Worm (Caenorhabditis elegans) whole organism, mixed stage, embryonic: ENCODE data around the gene ZK180.5.

ENCODE experiments used
- M03D4.4 ChIP-seq: sonication (generic microtip); optimal IDR thresholded peaks from 2 replicates; lab custom pipeline; 2017; ENCODE audit warnings: mild to moderate bottlenecking, missing genetic modification characterization, missing compliant biosample characterization
- bed-3 ChIP-seq: fragments of 200-800 bp; sonication (Bioruptor generic); optimal IDR thresholded peaks from 3 replicates; lab custom pipeline; 2018; ENCODE audit warnings: mild to moderate bottlenecking, missing genetic modification characterization, moderate library complexity, missing compliant biosample characterization
- blmp-1 ChIP-seq: fragments of 150-350 bp; optimal IDR thresholded peaks from 2 replicates; lab custom pipeline; 2014; ENCODE audit warnings: missing biosample characterization, missing genetic modification characterization
- ceh-39 ChIP-seq: fragments of 150-350 bp; optimal IDR thresholded peaks from 2 replicates; lab custom pipeline; 2014; ENCODE audit warnings: missing biosample characterization, missing genetic modification characterization
- ceh-43 ChIP-seq: fragments of 200-800 bp; sonication (Bioruptor generic); optimal IDR thresholded peaks from 2 replicates; lab custom pipeline; 2018; ENCODE audit warnings: mild to moderate bottlenecking, missing genetic modification characterization, moderate library complexity, missing compliant biosample characterization
- ces-1 ChIP-seq: fragments of 150-350 bp; optimal IDR thresholded peaks from 2 replicates; lab custom pipeline; 2014; ENCODE audit warnings: missing biosample characterization, missing genetic modification reagents, missing genetic modification characterization
- cnd-1 ChIP-seq: fragments of 200-800 bp; sonication (Bioruptor generic); optimal IDR thresholded peaks from 2 replicates; lab custom pipeline; 2018; ENCODE audit warnings: mild to moderate bottlenecking, missing genetic modification characterization, missing compliant biosample characterization
- drap-1 ChIP-seq: fragments of 200-800 bp; sonication (Bioruptor generic); optimal IDR thresholded peaks from 3 replicates; lab custom pipeline; 2018; ENCODE audit warnings: mild to moderate bottlenecking, missing genetic modification characterization, missing compliant biosample characterization
- elt-1 ChIP-seq: sonication (generic microtip); optimal IDR thresholded peaks from 2 replicates; lab custom pipeline; 2017; ENCODE audit warnings: missing genetic modification characterization, mild to moderate bottlenecking, missing compliant biosample characterization, antibody characterized with exemption, moderate library complexity, borderline replicate concordance; ENCODE audit not compliant: insufficient read depth
- flh-1 ChIP-seq: fragments of 200-800 bp; sonication (Bioruptor generic); optimal IDR thresholded peaks from 2 replicates; lab custom pipeline; 2018; ENCODE audit warnings: mild to moderate bottlenecking, missing genetic modification characterization, moderate library complexity, missing compliant biosample characterization
- ham-2 ChIP-seq: fragments of 200-800 bp; sonication (Bioruptor generic); optimal IDR thresholded peaks from 2 replicates; lab custom pipeline; 2018; ENCODE audit warnings: mild to moderate bottlenecking, missing genetic modification characterization, missing compliant biosample characterization
- hlh-1 ChIP-seq: fragments of 150-350 bp; optimal IDR thresholded peaks from 2 replicates; lab custom pipeline; 2014; ENCODE audit warnings: missing biosample characterization, missing genetic modification reagents, missing genetic modification characterization
- lin-13 ChIP-seq: fragments of 150-350 bp; optimal IDR thresholded peaks from 2 replicates; lab custom pipeline; 2014; ENCODE audit warnings: missing biosample characterization, missing genetic modification characterization
- lin-32 ChIP-seq: fragments of 200-800 bp; sonication (Bioruptor generic); optimal IDR thresholded peaks from 2 replicates; lab custom pipeline; 2018; ENCODE audit warnings: mild to moderate bottlenecking, missing genetic modification characterization, missing compliant biosample characterization
- lsy-2 ChIP-seq: fragments of 150-350 bp; optimal IDR thresholded peaks from 2 replicates; lab custom pipeline; 2014; ENCODE audit warnings: missing biosample characterization, missing genetic modification characterization
- mab-5 ChIP-seq: fragments of 150-350 bp; optimal IDR thresholded peaks from 2 replicates; lab custom pipeline; 2014; ENCODE audit warnings: missing biosample characterization, missing genetic modification characterization
- mep-1 ChIP-seq: fragments of 150-350 bp; optimal IDR thresholded peaks from 2 replicates; lab custom pipeline; 2017; ENCODE audit warnings: missing biosample characterization, missing genetic modification reagents, missing genetic modification characterization, inconsistent platforms
- nhr-12 ChIP-seq: fragments of 150-350 bp; optimal IDR thresholded peaks from 2 replicates; lab custom pipeline; 2014; ENCODE audit warnings: missing biosample characterization, missing genetic modification characterization
- nhr-2 ChIP-seq: fragments of 150-350 bp; optimal IDR thresholded peaks from 2 replicates; lab custom pipeline; 2014; ENCODE audit warnings: missing biosample characterization, missing genetic modification characterization
- nhr-237 ChIP-seq: fragments of 150-350 bp; optimal IDR thresholded peaks from 2 replicates; lab custom pipeline; 2014; ENCODE audit warnings: missing biosample characterization, missing genetic modification characterization
- nhr-28 ChIP-seq: fragments of 150-350 bp; optimal IDR thresholded peaks from 2 replicates; lab custom pipeline; 2014; ENCODE audit warnings: missing biosample characterization, missing genetic modification characterization
- nhr-76 ChIP-seq: sonication (generic microtip); optimal IDR thresholded peaks from 2 replicates; lab custom pipeline; 2017; ENCODE audit warnings: missing biosample characterization, missing genetic modification characterization
- pha-4 ChIP-seq: fragments of 150-350 bp; optimal IDR thresholded peaks from 2 replicates; lab custom pipeline; 2018; ENCODE audit warnings: missing biosample characterization, missing genetic modification reagents, missing genetic modification characterization
- sem-2 ChIP-seq: fragments of 200-800 bp; sonication (Bioruptor generic); optimal IDR thresholded peaks from 2 replicates; lab custom pipeline; 2018; ENCODE audit warnings: mild to moderate bottlenecking, missing genetic modification characterization, missing compliant biosample characterization
- snpc-4 ChIP-seq: fragments of 150-350 bp; optimal IDR thresholded peaks from 2 replicates; lab custom pipeline; 2014; ENCODE audit warnings: missing biosample characterization, missing genetic modification characterization
- tbx-8 ChIP-seq: fragments of 200-800 bp; sonication (Bioruptor generic); optimal IDR thresholded peaks from 2 replicates; lab custom pipeline; 2018; ENCODE audit warnings: mild to moderate bottlenecking, missing genetic modification characterization, moderate library complexity, missing compliant biosample characterization
- unc-120 ChIP-seq: sonication (generic microtip); optimal IDR thresholded peaks from 2 replicates; lab custom pipeline; 2017; ENCODE audit warnings: missing genetic modification characterization, missing compliant biosample characterization; ENCODE audit not compliant: poor library complexity, severe bottlenecking
- unc-39 ChIP-seq: fragments of 150-350 bp; optimal IDR thresholded peaks from 2 replicates; lab custom pipeline; 2014; ENCODE audit warnings: missing biosample characterization, missing genetic modification characterization
- unc-62 ChIP-seq: fragments of 150-350 bp; optimal IDR thresholded peaks from 2 replicates; lab custom pipeline; 2014; ENCODE audit warnings: missing biosample characterization, missing genetic modification reagents, missing genetic modification characterization
- zip-8 ChIP-seq: fragments of 150-350 bp; optimal IDR thresholded peaks from 2 replicates; lab custom pipeline; 2014; ENCODE audit warnings: missing biosample characterization, missing genetic modification characterization
- ztf-11 ChIP-seq: fragments of 150-350 bp; optimal IDR thresholded peaks from 2 replicates; lab custom pipeline; 2014; ENCODE audit warnings: missing biosample characterization, missing genetic modification characterization

Gene ZK180.5

DNA sequence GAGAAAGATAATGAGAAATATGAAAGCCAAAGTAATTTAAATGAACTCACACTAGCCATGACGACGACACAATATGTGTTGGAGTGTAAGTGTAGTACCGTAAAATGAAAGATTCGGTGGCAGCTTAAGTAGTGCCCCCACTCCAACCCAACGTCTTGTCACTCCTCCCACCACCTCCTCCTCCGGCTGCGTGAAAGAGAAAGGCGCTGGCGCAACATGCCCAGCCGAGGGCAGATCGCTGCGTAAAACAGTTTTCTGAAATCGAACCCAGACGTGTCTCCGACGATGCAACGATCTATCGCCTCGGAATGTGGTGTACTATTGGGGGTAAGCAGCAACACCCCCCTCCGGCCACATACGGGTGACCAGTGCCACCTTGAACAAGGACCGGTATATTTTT, at the start of gene ZK180.5:
Gene ZK180.5, minus strand, starts transcription at position 101 of the 400 bp plus-strand sequence.
- TF ChIP-seq ces-1 (GFP tag; lab: Kevin White, UChicago), result no peak
- no peak for TF ChIP-seq snpc-4
- TF ChIP-seq unc-120 (tag; lab: Kevin White, UChicago), result no peak
- TF ChIP-seq bed-3 (GFP tag; lab: Kevin White, UChicago), result no peak

ce11 chrIV:4565882-4566281, 48.9 kb upstream of the ZK180.5 start:
- no peak for TF ChIP-seq ham-2 (GFP tag; lab: Kevin White, UChicago)
- no peak for TF ChIP-seq nhr-237 (tag; lab: Kevin White, UChicago)
- TF ChIP-seq lsy-2 (tag; lab: Kevin White, UChicago), result no peak
- no peak for TF ChIP-seq drap-1 (GFP tag; lab: Kevin White, UChicago)

DNA sequence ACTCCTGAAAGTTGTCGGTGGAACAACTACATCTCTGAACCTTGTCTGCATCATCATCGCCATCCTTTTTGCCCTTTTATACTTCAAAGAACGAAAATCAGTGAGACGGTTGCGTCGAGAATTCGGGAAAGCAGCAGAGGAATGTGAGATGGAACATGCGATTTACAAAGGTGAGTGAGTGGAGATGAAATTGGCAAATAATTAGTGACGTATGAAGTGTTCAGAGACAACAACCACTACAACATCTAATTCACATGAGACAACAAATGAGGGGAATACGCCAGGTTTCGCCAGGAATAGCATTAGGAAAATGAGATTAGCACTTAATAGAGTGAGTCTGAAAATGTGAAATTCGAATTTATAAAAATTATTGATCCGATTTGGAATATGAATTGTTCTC, 47.6 kb upstream of the ZK180.5 start:
- TF ChIP-seq lin-32 (GFP tag; lab: Kevin White, UChicago), result no peak

ce11 chrIV:4562599-4563116, 45.7 kb upstream of the ZK180.5 start, which contains the start of gene igeg-1:
Gene igeg-1 (plus strand): TSS chrIV:4562649.
- TF ChIP-seq zip-8 (tag; lab: Kevin White, UChicago) (no peak), bed-3 (GFP tag; lab: Kevin White, UChicago) (no peak), ztf-11 (tag; lab: Kevin White, UChicago) (no peak), mep-1 (tag; lab: Kevin White, UChicago) (no peak), ham-2 (GFP tag; lab: Kevin White, UChicago) (no peak), nhr-12 (tag; lab: Kevin White, UChicago) (no peak), sem-2 (GFP tag; lab: Kevin White, UChicago) (no peak), elt-1 (no peak), ceh-43 (GFP tag; lab: Kevin White, UChicago) (no peak), blmp-1 (no peak), tbx-8 (GFP tag; lab: Kevin White, UChicago) (no peak)

DNA sequence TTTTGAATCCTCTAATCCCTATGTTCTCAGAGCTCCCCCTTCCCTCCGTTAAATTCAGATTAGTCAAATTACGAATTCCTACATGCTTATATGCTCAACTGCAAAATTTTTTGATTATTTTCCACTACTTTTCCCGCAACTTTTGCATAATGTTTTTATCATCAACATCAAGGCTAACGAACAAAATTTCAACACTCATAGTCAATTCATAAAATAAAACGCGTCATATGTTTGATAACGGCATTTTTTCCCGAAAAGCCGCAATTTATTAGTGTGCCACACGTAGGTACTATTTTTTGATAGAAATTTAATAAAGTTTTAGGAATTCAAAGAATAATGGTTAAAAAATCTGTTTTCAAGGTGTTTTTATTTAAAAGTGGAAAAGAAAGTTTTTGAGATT, 42.2 kb upstream of the ZK180.5 start:
- no peak for TF ChIP-seq ceh-39 (tag; lab: Kevin White, UChicago)
- TF ChIP-seq nhr-28 (tag; lab: Kevin White, UChicago), result no peak
- no peak for TF ChIP-seq blmp-1
- TF ChIP-seq lin-13 (tag; lab: Kevin White, UChicago), result no peak
- TF ChIP-seq nhr-76 (tag; lab: Kevin White, UChicago), result no peak
- TF ChIP-seq ces-1 (GFP tag; lab: Kevin White, UChicago), result no peak
- no peak for TF ChIP-seq pha-4 (tag; lab: Kevin White, UChicago)
- no peak for TF ChIP-seq lsy-2 (tag; lab: Kevin White, UChicago)
- no peak for TF ChIP-seq flh-1
- TF ChIP-seq mep-1 (tag; lab: Kevin White, UChicago), result no peak
- TF ChIP-seq zip-8 (tag; lab: Kevin White, UChicago), result no peak
- TF ChIP-seq ztf-11 (tag; lab: Kevin White, UChicago), result no peak
- TF ChIP-seq unc-39, result no peak
- no peak for TF ChIP-seq nhr-12 (tag; lab: Kevin White, UChicago)
- TF ChIP-seq cnd-1 (tag; lab: Kevin White, UChicago), result no peak
- no peak for TF ChIP-seq nhr-2 (tag; lab: Kevin White, UChicago)
- no peak for TF ChIP-seq hlh-1 (tag; lab: Kevin White, UChicago)
- no peak for TF ChIP-seq M03D4.4 (tag; lab: Kevin White, UChicago)
- no peak for TF ChIP-seq mab-5 (tag; lab: Kevin White, UChicago)
- TF ChIP-seq, all 35 proteins: peak for 0

DNA sequence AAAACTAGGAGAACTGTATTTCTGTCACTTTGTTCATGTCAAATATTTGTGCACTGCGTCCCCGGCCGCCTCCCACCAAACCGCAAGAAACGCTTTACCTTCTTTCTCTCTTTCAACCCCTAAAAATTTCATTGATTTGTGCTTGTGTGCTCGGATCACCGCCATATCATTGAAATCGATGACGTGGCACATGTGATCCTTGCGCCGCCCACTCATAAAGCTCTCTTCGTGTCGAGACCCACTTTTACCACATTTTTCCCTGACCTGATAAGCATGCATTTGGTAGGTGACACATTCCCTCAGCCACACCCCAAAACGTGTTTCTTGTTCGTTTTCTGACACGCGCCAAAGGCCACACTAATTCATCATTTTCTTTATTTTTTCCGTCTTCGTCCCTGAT, 40.8 kb upstream of the ZK180.5 start:
- no peak for TF ChIP-seq mab-5 (tag; lab: Kevin White, UChicago)
- TF ChIP-seq sem-2 (GFP tag; lab: Kevin White, UChicago), result no peak
- no peak for TF ChIP-seq lsy-2 (tag; lab: Kevin White, UChicago)
- TF ChIP-seq cnd-1 (tag; lab: Kevin White, UChicago), result no peak
- no peak for TF ChIP-seq unc-62 (GFP tag; lab: Kevin White, UChicago)
- TF ChIP-seq M03D4.4 (tag; lab: Kevin White, UChicago), result no peak
- no peak for TF ChIP-seq nhr-76 (tag; lab: Kevin White, UChicago)
- TF ChIP-seq nhr-2 (tag; lab: Kevin White, UChicago), result no peak
- no peak for TF ChIP-seq pha-4 (tag; lab: Kevin White, UChicago)
- TF ChIP-seq tbx-8 (GFP tag; lab: Kevin White, UChicago), result no peak
- TF ChIP-seq snpc-4, result no peak
